Fruit fly (Drosophila melanogaster) whole organism, embryonic: Measurements from ENCODE around the gene CG10589.
A peak's percentile ranks its signal among the peaks of the same experiment; 100 is the strongest.

Experiments
- Atf3 ChIP-seq: fragments of 200-800 bp; sonication (Bioruptor generic); optimal IDR thresholded peaks from 3 replicates; lab custom pipeline; 2016; ENCODE audit warnings: missing biosample characterization, missing genetic modification characterization
- CG10366 ChIP-seq: fragments of 200-800 bp; sonication (Bioruptor generic); IDR thresholded peaks from 2 replicates; pipeline ENCODE4 v1.3.6; 2022; ENCODE audit warnings: missing biosample characterization, missing genetic modification characterization
- CG11247 ChIP-seq: fragments of 200-800 bp; sonication (Bioruptor generic); IDR thresholded peaks from 2 replicates; pipeline ENCODE4 v1.3.6; 2022; ENCODE audit warnings: missing biosample characterization, missing genetic modification characterization
- CG11456 ChIP-seq: fragments of 200-800 bp; sonication (Bioruptor generic); IDR thresholded peaks from 3 replicates; pipeline ENCODE4 v1.3.6; 2022; ENCODE audit warnings: missing biosample characterization, missing genetic modification characterization
- CG11560 ChIP-seq: fragments of 200-800 bp; sonication (Bioruptor generic); IDR thresholded peaks from 3 replicates; pipeline ENCODE4 v1.3.6; 2022; ENCODE audit warnings: missing biosample characterization, missing genetic modification characterization
- CG12071 ChIP-seq: fragments of 200-800 bp; sonication (Bioruptor generic); optimal IDR thresholded peaks from 3 replicates; lab custom pipeline; 2018; ENCODE audit warnings: missing biosample characterization, mild to moderate bottlenecking, missing genetic modification characterization
- CG12236 ChIP-seq: fragments of 200-800 bp; sonication (Bioruptor generic); optimal IDR thresholded peaks from 2 replicates; lab custom pipeline; 2016; ENCODE audit warnings: missing biosample characterization, missing genetic modification characterization
- CG15011 ChIP-seq: fragments of 200-800 bp; sonication (Bioruptor generic); optimal IDR thresholded peaks from 3 replicates; lab custom pipeline; 2018; ENCODE audit warnings: missing biosample characterization, mild to moderate bottlenecking, missing genetic modification characterization
- CG15269 ChIP-seq: fragments of 200-800 bp; sonication (Bioruptor generic); optimal IDR thresholded peaks from 2 replicates; lab custom pipeline; 2018; ENCODE audit warnings: missing biosample characterization, mild to moderate bottlenecking, missing genetic modification characterization, moderate library complexity
- CG15514 ChIP-seq: fragments of 200-800 bp; sonication (Bioruptor generic); optimal IDR thresholded peaks from 3 replicates; lab custom pipeline; 2017; ENCODE audit warnings: missing biosample characterization, missing genetic modification characterization, mild to moderate bottlenecking, moderate library complexity, missing genetic modification reagents
- CG17186 ChIP-seq: fragments of 200-800 bp; sonication (Bioruptor generic); optimal IDR thresholded peaks from 3 replicates; lab custom pipeline; 2017; ENCODE audit warnings: missing biosample characterization, missing genetic modification reagents, missing genetic modification characterization
- CG18619 ChIP-seq: fragments of 200-800 bp; sonication (Bioruptor generic); optimal IDR thresholded peaks from 3 replicates; lab custom pipeline; 2017; ENCODE audit warnings: missing biosample characterization, mild to moderate bottlenecking, missing genetic modification characterization
- CG2120 ChIP-seq: fragments of 200-800 bp; sonication (Bioruptor generic); optimal IDR thresholded peaks from 3 replicates; lab custom pipeline; 2016; ENCODE audit warnings: missing biosample characterization, missing genetic modification characterization
- CG2875 ChIP-seq: fragments of 200-800 bp; sonication (Bioruptor generic); optimal IDR thresholded peaks from 2 replicates; lab custom pipeline; 2017; ENCODE audit warnings: missing biosample characterization, mild to moderate bottlenecking, missing genetic modification characterization, missing genetic modification reagents
- CG34422 ChIP-seq: fragments of 200-800 bp; sonication (Bioruptor generic); IDR thresholded peaks from 3 replicates; pipeline ENCODE4 v1.3.6; 2022; ENCODE audit warnings: missing biosample characterization, missing genetic modification characterization
- CG4328 ChIP-seq: fragments of 200-800 bp; sonication (Bioruptor generic); optimal IDR thresholded peaks from 3 replicates; lab custom pipeline; 2017; ENCODE audit warnings: missing biosample characterization, missing genetic modification reagents, missing genetic modification characterization
- CG6272 ChIP-seq: fragments of 200-800 bp; sonication (Bioruptor generic); IDR thresholded peaks from 2 replicates; pipeline ENCODE4 v1.3.6; 2022; ENCODE audit warnings: missing biosample characterization, missing genetic modification characterization
- CG9932 ChIP-seq: fragments of 200-800 bp; sonication (Bioruptor generic); IDR thresholded peaks from 2 replicates; pipeline ENCODE4 v1.3.6; 2022; ENCODE audit warnings: missing biosample characterization, missing genetic modification characterization
- CTCF ChIP-seq: fragments of 200-800 bp; sonication (Bioruptor generic); optimal IDR thresholded peaks from 2 replicates; lab custom pipeline; 2017; ENCODE audit warnings: missing biosample characterization, mild to moderate bottlenecking, missing genetic modification characterization, moderate library complexity
- D ChIP-seq, 2 experiments: fragments of 200-800 bp in 1 of 2; fragments of >200 bp in 1 of 2; sonication (Bioruptor generic) in 1 of 2; optimal IDR thresholded peaks; 2 replicates in 1 of 2; 3 replicates in 1 of 2; lab custom pipeline; 2017; ENCODE audit warnings: mild to moderate bottlenecking in 1 of 2, missing biosample characterization in 1 of 2, missing genetic modification characterization in 1 of 2, missing genetic modification reagents in 1 of 2
- Eip74EF ChIP-seq, 2 experiments: fragments of 200-800 bp in 1 of 2; fragments of >200 bp in 1 of 2; sonication (Bioruptor generic) in 1 of 2; optimal IDR thresholded peaks; 2 replicates each; lab custom pipeline; 2017 to 2019; ENCODE audit warnings: missing biosample characterization in 2 of 2, missing genetic modification characterization in 2 of 2, mild to moderate bottlenecking in 1 of 2, moderate library complexity in 1 of 2
- Ets65A ChIP-seq: fragments of 200-800 bp; sonication (Bioruptor generic); peaks from one replicate; lab custom pipeline; 2016; ENCODE audit warnings: missing biosample characterization, missing genetic modification characterization
- GATAe ChIP-seq: fragments of 200-800 bp; sonication (Bioruptor generic); conservative IDR thresholded peaks from 2 replicates; pipeline ENCODE4 v1.3.6; 2022; ENCODE audit warnings: missing biosample characterization, missing genetic modification characterization
- Hr51 ChIP-seq, 2 experiments: fragments of 200-800 bp; sonication (Bioruptor generic); optimal IDR thresholded peaks; 2 replicates in 1 of 2; 3 replicates in 1 of 2; lab custom pipeline; 2016 to 2018; ENCODE audit warnings: missing biosample characterization in 2 of 2, missing genetic modification characterization in 2 of 2, mild to moderate bottlenecking in 1 of 2, moderate library complexity in 1 of 2
- Meics ChIP-seq: fragments of 200-800 bp; sonication (Bioruptor generic); optimal IDR thresholded peaks from 2 replicates; lab custom pipeline; 2017; ENCODE audit warnings: missing biosample characterization, mild to moderate bottlenecking, missing genetic modification characterization
- PHDP ChIP-seq: fragments of 200-800 bp; sonication (Bioruptor generic); optimal IDR thresholded peaks from 3 replicates; lab custom pipeline; 2018; ENCODE audit warnings: missing biosample characterization, mild to moderate bottlenecking, missing genetic modification characterization, moderate library complexity
- Sin3A ChIP-seq: fragments of >200 bp; optimal IDR thresholded peaks from 2 replicates; lab custom pipeline; 2018
- Ssrp ChIP-seq: fragments of 200-800 bp; sonication (Bioruptor generic); optimal IDR thresholded peaks from 2 replicates; lab custom pipeline; 2018; ENCODE audit warnings: missing biosample characterization, mild to moderate bottlenecking, missing genetic modification characterization, moderate library complexity
- Vsx1 ChIP-seq: fragments of 200-800 bp; sonication (Bioruptor generic); optimal IDR thresholded peaks from 2 replicates; lab custom pipeline; 2017; ENCODE audit warnings: missing biosample characterization, mild to moderate bottlenecking, missing genetic modification characterization, missing genetic modification reagents
- YL-1 ChIP-seq: fragments of 200-800 bp; sonication (Bioruptor generic); optimal IDR thresholded peaks from 3 replicates; lab custom pipeline; 2017; ENCODE audit warnings: missing biosample characterization, mild to moderate bottlenecking, missing genetic modification characterization
- cwo ChIP-seq: fragments of 200-800 bp; sonication (Bioruptor generic); optimal IDR thresholded peaks from 3 replicates; lab custom pipeline; 2017; ENCODE audit warnings: missing biosample characterization, missing genetic modification characterization, mild to moderate bottlenecking, moderate library complexity, missing genetic modification reagents
- disco-r ChIP-seq: fragments of 200-800 bp; sonication (Bioruptor generic); optimal IDR thresholded peaks from 2 replicates; lab custom pipeline; 2016; ENCODE audit warnings: missing biosample characterization, missing genetic modification characterization
- dm ChIP-seq: fragments of 200-800 bp; sonication (Bioruptor generic); optimal IDR thresholded peaks from 3 replicates; lab custom pipeline; 2016; ENCODE audit warnings: missing biosample characterization, missing genetic modification characterization
- dpn ChIP-seq, 2 experiments: fragments of 200-800 bp; sonication (Bioruptor generic); optimal IDR thresholded peaks; 3 replicates each; lab custom pipeline; 2016; ENCODE audit warnings: missing biosample characterization in 2 of 2, missing genetic modification characterization in 2 of 2
- fd102C ChIP-seq: fragments of 200-800 bp; sonication (Bioruptor generic); optimal IDR thresholded peaks from 2 replicates; lab custom pipeline; 2018; ENCODE audit warnings: missing biosample characterization, mild to moderate bottlenecking, missing genetic modification characterization, moderate library complexity
- gce ChIP-seq: fragments of 200-800 bp; sonication (Bioruptor generic); IDR thresholded peaks from 3 replicates; pipeline ENCODE4 v1.3.6; 2022; ENCODE audit warnings: missing biosample characterization, missing genetic modification characterization
- gcm2 ChIP-seq: fragments of 200-800 bp; sonication (Bioruptor generic); optimal IDR thresholded peaks from 2 replicates; lab custom pipeline; 2016; ENCODE audit warnings: missing biosample characterization, missing genetic modification characterization
- lbe ChIP-seq: fragments of 200-800 bp; sonication (Bioruptor generic); optimal IDR thresholded peaks from 2 replicates; lab custom pipeline; 2016; ENCODE audit warnings: missing biosample characterization, mild to moderate bottlenecking, missing genetic modification characterization
- pan ChIP-seq, 4 experiments: fragments of >200 bp in 3 of 4; fragments of 200-800 bp in 1 of 4; sonication (Bioruptor generic) in 1 of 4; optimal IDR thresholded peaks in 3 of 4; IDR thresholded peaks in 1 of 4; 2 replicates each; pipeline versions ENCODE4 v1.3.6 to Lab custom; 2017 to 2022; ENCODE audit warnings: missing biosample characterization in 2 of 4, missing genetic modification characterization in 2 of 4, mixed read lengths in 1 of 4
- peb ChIP-seq: fragments of 200-800 bp; sonication (Bioruptor generic); IDR thresholded peaks from 2 replicates; pipeline ENCODE4 v1.3.6; 2022; ENCODE audit warnings: missing biosample characterization, missing genetic modification characterization
- row ChIP-seq: fragments of 200-800 bp; sonication (Bioruptor generic); IDR thresholded peaks from 3 replicates; pipeline ENCODE4 v1.3.6; 2022; ENCODE audit warnings: missing biosample characterization, missing genetic modification characterization
- slbo ChIP-seq: fragments of 200-800 bp; sonication (Bioruptor generic); IDR thresholded peaks from 2 replicates; pipeline ENCODE4 v1.3.6; 2022; ENCODE audit warnings: missing biosample characterization, missing genetic modification characterization
- slou ChIP-seq: fragments of 200-800 bp; sonication (Bioruptor generic); optimal IDR thresholded peaks from 3 replicates; lab custom pipeline; 2016; ENCODE audit warnings: missing biosample characterization, missing genetic modification characterization
- sna ChIP-seq: fragments of 200-800 bp; sonication (Bioruptor generic); IDR thresholded peaks from 2 replicates; pipeline ENCODE4 v1.3.6; 2022; ENCODE audit warnings: missing biosample characterization, missing genetic modification characterization; ENCODE audit not compliant: partially characterized antibody
- ssp ChIP-seq: fragments of 200-800 bp; sonication (Bioruptor generic); IDR thresholded peaks from 2 replicates; pipeline ENCODE4 v1.3.6; 2022; ENCODE audit warnings: missing biosample characterization, missing genetic modification characterization
- stc ChIP-seq: fragments of 200-800 bp; sonication (Bioruptor generic); IDR thresholded peaks from 2 replicates; pipeline ENCODE4 v1.3.6; 2022; ENCODE audit warnings: missing biosample characterization, missing genetic modification characterization
- stwl ChIP-seq: fragments of 200-800 bp; sonication (Bioruptor generic); optimal IDR thresholded peaks from 3 replicates; lab custom pipeline; 2018; ENCODE audit warnings: missing biosample characterization, mild to moderate bottlenecking, missing genetic modification characterization, moderate library complexity
- ttk ChIP-seq: fragments of 200-800 bp; sonication (Bioruptor generic); IDR thresholded peaks from 2 replicates; pipeline ENCODE4 v2.1.2; 2022; ENCODE audit warnings: missing biosample characterization, missing genetic modification characterization
- wdn ChIP-seq: fragments of 200-800 bp; sonication (Bioruptor generic); IDR thresholded peaks from 2 replicates; pipeline ENCODE4 v1.3.6; 2022; ENCODE audit warnings: missing biosample characterization, missing genetic modification characterization
- wek ChIP-seq: fragments of 200-800 bp; sonication (Bioruptor generic); optimal IDR thresholded peaks from 3 replicates; lab custom pipeline; 2018; ENCODE audit warnings: missing biosample characterization, mild to moderate bottlenecking, missing genetic modification characterization, moderate library complexity
- zen ChIP-seq: fragments of 200-800 bp; sonication (Bioruptor generic); optimal IDR thresholded peaks from 3 replicates; lab custom pipeline; 2018; ENCODE audit warnings: missing biosample characterization, mild to moderate bottlenecking, missing genetic modification characterization, moderate library complexity

Gene CG10589

dm6 chr3L:20883969-20884368, 43.7 kb upstream of the CG10589 start (continued):
- no peak for TF ChIP-seq Ets65A (GFP tag; lab: Kevin White, UChicago)
- TF ChIP-seq Meics (GFP tag; lab: Kevin White, UChicago), result peak; percentile 7
- no peak for TF ChIP-seq CG18619
- no peak for TF ChIP-seq D (optimal IDR thresholded peaks at IDR 0.05; lab: Kevin White, UChicago)
- TF ChIP-seq D (GFP tag; optimal IDR thresholded peaks at IDR 0.05; lab: Kevin White, UChicago), result no peak
- no peak for TF ChIP-seq disco-r (GFP tag; lab: Kevin White, UChicago)
- TF ChIP-seq gce (GFP tag; lab: Robert Waterston, UW), result no peak
- TF ChIP-seq Ssrp (tag; lab: Kevin White, UChicago), result no peak
- no peak for TF ChIP-seq lbe (GFP tag; lab: Kevin White, UChicago)
- no peak for TF ChIP-seq peb (GFP tag; lab: Robert Waterston, UW)
- no peak for TF ChIP-seq wdn (GFP tag; lab: Robert Waterston, UW)
- TF ChIP-seq CG34422, result no peak
- no peak for TF ChIP-seq CG11247
- TF ChIP-seq fd102C, result no peak
- no peak for TF ChIP-seq GATAe (GFP tag; lab: Robert Waterston, UW)
- no peak for TF ChIP-seq CG4328 (GFP tag; lab: Kevin White, UChicago)
- no peak for TF ChIP-seq YL-1
- peak; percentile 16; the same call in 1 of the 2 replicates for TF ChIP-seq slbo (GFP tag; lab: Robert Waterston, UW)
- TF ChIP-seq zen (tag; lab: Kevin White, UChicago), result no peak
- peak; percentile 12 for TF ChIP-seq CG15269 (tag; lab: Kevin White, UChicago)
- TF ChIP-seq Hr51 (GFP tag; optimal IDR thresholded peaks at IDR 0.05; lab: Kevin White, UChicago), result peak in 1 of 2 experiments; percentile 5
- TF ChIP-seq CG9932 (GFP tag; lab: Robert Waterston, UW), result 0 out of 2 replicates have a peak, but pooled peaks have one; percentile 39
- TF ChIP-seq gcm2 (GFP tag; lab: Kevin White, UChicago), result no peak
- TF ChIP-seq dpn (GFP tag; optimal IDR thresholded peaks at IDR 0.05; lab: Kevin White, UChicago), result peak in 1 of 2 experiments; percentile 8
- no peak for TF ChIP-seq pan (optimal IDR thresholded peaks at IDR 0.05; lab: Kevin White, UChicago)
- TF ChIP-seq pan (GFP tag; optimal IDR thresholded peaks at IDR 0.05 in 1 of 2, IDR thresholded peaks at IDR 0.05 in 1 of 2), result peak in 1 of 2 experiments; percentile 27
- TF ChIP-seq CG12236 (GFP tag; lab: Kevin White, UChicago), result no peak
- 0 out of 3 replicates have a peak, but pooled peaks have one; percentile 38 for TF ChIP-seq CG11456 (GFP tag; lab: Robert Waterston, UW)
- no peak for TF ChIP-seq CG11560
- TF ChIP-seq CG15514 (GFP tag; lab: Kevin White, UChicago), result peak; percentile 10
- no peak for TF ChIP-seq CG17186 (GFP tag; lab: Kevin White, UChicago)
- no peak for TF ChIP-seq wek (GFP tag; lab: Kevin White, UChicago)
- no peak for TF ChIP-seq CG10366
- TF ChIP-seq stc (GFP tag; lab: Robert Waterston, UW), result no peak
- peak; percentile 46 for TF ChIP-seq CG2120 (GFP tag; lab: Kevin White, UChicago)
- TF ChIP-seq sna, result no peak
- no peak for TF ChIP-seq stwl (tag; lab: Kevin White, UChicago)
- TF ChIP-seq CG6272 (GFP tag; lab: Robert Waterston, UW), result no peak
- TF ChIP-seq Atf3 (GFP tag; lab: Kevin White, UChicago), result no peak
- no peak for TF ChIP-seq CG15011
- TF ChIP-seq CG2875 (GFP tag; lab: Kevin White, UChicago), result no peak
- no peak for TF ChIP-seq Vsx1 (GFP tag; lab: Kevin White, UChicago)
- no peak for TF ChIP-seq dm (GFP tag; lab: Kevin White, UChicago)
- peak; percentile 28; the same call in 2 of the 3 replicates for TF ChIP-seq row (GFP tag; lab: Robert Waterston, UW)
- no peak for TF ChIP-seq slou (GFP tag; lab: Kevin White, UChicago)
- TF ChIP-seq cwo, result peak; percentile 25
- TF ChIP-seq Sin3A (lab: Kevin White, UChicago), result no peak
- no peak for TF ChIP-seq ssp (GFP tag; lab: Robert Waterston, UW)
- no peak for TF ChIP-seq CTCF (GFP tag; lab: Kevin White, UChicago)
- TF ChIP-seq PHDP (tag; lab: Kevin White, UChicago), result no peak
- TF ChIP-seq CG12071 (GFP tag; lab: Kevin White, UChicago), result no peak
- TF ChIP-seq ttk (GFP tag; lab: Robert Waterston, UW), result no peak
- no peak for TF ChIP-seq Eip74EF (GFP tag; optimal IDR thresholded peaks at IDR 0.05; lab: Kevin White, UChicago)
